Worm (Caenorhabditis elegans): ENCODE data around the gene dhs-11.

DNA sequence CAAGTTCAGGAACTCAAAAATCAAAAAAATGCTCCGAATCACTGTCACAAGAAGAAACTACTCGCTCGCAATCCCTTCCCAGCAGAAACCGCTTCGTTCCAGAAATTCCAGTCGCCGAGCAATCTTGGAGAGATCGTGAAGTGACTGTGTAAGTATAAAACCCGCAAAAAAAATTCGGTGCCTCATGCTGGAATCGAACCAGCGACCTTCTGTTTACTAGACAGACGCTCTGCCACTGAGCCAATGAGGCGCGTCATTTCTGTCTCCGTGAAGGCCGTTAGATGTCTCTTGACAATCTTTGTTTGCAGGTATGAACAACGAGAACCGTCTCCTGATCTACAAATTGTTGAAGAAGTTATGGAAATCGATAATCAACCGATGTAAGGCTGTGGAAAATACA is 18.1 kb downstream of the dhs-11 start:
- TF ChIP-seq lsy-12 (tag; optimal IDR thresholded peaks at IDR 0.05) (peak; percentile 59), jun-1 (tag; optimal IDR thresholded peaks at IDR 0.05) (no peak), nhr-23 (tag; optimal IDR thresholded peaks at IDR 0.05) (peak; percentile 4), nhr-237 (tag; optimal IDR thresholded peaks at IDR 0.05) (no peak)

All from whole organism, L3 larva.